Worm (Caenorhabditis elegans): ENCODE measurements around the gene arx-3.

Gene arx-3

ce11 chrIII:12094158-12094856, 36.0 kb upstream of the arx-3 start:
- no peak for TF ChIP-seq attf-6 (GFP tag; IDR thresholded peaks at IDR 0.05)
- TF ChIP-seq nhr-80 (tag; optimal IDR thresholded peaks at IDR 0.05) = peak; percentile 8

DNA sequence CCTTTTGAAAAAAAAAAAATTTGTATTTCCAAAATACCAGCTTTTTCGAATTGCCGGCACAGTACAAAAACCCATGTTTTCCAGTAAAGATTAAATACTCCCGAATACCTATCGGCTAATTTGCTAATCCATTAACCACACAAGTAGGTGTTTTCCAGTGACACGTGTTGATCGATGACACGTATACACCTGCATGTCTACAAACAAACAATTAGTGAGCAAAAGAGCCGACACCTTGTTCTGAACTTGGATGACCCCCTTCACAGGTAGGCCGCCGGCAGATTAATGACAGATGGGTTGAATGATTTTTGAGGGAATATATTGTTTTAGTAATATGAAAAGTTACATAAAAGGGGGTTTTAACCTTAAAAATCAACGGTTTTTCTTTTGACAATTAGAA, 34.3 kb upstream of the arx-3 start:
- TF ChIP-seq lsl-1 (GFP tag; optimal IDR thresholded peaks at IDR 0.05) (no peak), atf-7 (tag; optimal IDR thresholded peaks at IDR 0.05) (no peak), hmg-20 (GFP tag; IDR thresholded peaks at IDR 0.05) (no peak), ceh-100 (GFP tag; IDR thresholded peaks at IDR 0.05) (no peak), ztf-22 (GFP tag; optimal IDR thresholded peaks at IDR 0.05) (no peak), Y67H2A.10 (GFP tag; conservative IDR thresholded peaks at IDR 0.05) (no peak), ztf-26 (tag; optimal IDR thresholded peaks at IDR 0.05) (no peak), mel-28 (tag; optimal IDR thresholded peaks at IDR 0.05; ENCODE audit: borderline replicate concordance) (no peak), zim-3 (tag; optimal IDR thresholded peaks at IDR 0.05) (no peak), ztf-25 (GFP tag; IDR thresholded peaks at IDR 0.05) (no peak)

- no peak for TF ChIP-seq Y79H2A.3 (GFP tag; conservative IDR thresholded peaks at IDR 0.05)
- TF ChIP-seq cebp-2 (GFP tag; IDR thresholded peaks at IDR 0.05) = no peak
- no peak for TF ChIP-seq ceh-91 (GFP tag; IDR thresholded peaks at IDR 0.05)
- TF ChIP-seq K11D2.4 (GFP tag; IDR thresholded peaks at IDR 0.05) = no peak
- TF ChIP-seq attf-3 (GFP tag; conservative IDR thresholded peaks at IDR 0.05) = no peak
- TF ChIP-seq ztf-28 (GFP tag; IDR thresholded peaks at IDR 0.05) = no peak
- no peak for TF ChIP-seq lsl-1 (GFP tag; optimal IDR thresholded peaks at IDR 0.05)
- TF ChIP-seq rpc-1 (optimal IDR thresholded peaks at IDR 0.05) = no peak
- TF ChIP-seq rpc-1 (tag; optimal IDR thresholded peaks at IDR 0.05) = no peak
- TF ChIP-seq dpff-1 (tag; optimal IDR thresholded peaks at IDR 0.05) = no peak
- TF ChIP-seq akir-1 (GFP tag; optimal IDR thresholded peaks at IDR 0.05) = no peak
- TF ChIP-seq ceh-79 (tag; optimal IDR thresholded peaks at IDR 0.05) = no peak
- no peak for TF ChIP-seq ekl-4 (GFP tag; IDR thresholded peaks at IDR 0.05)
- no peak for TF ChIP-seq pbrm-1 (GFP tag; IDR thresholded peaks at IDR 0.05)
These were observed 29.3 kb upstream of the arx-3 start for ce11 chrIII:12087564-12087963.

- TF ChIP-seq bed-1 (GFP tag; IDR thresholded peaks at IDR 0.05) = no peak
- peak; percentile 68 for TF ChIP-seq nfyb-1 (GFP tag; IDR thresholded peaks at IDR 0.05)
- TF ChIP-seq ceh-58 (GFP tag; IDR thresholded peaks at IDR 0.05) = no peak
- peak; percentile 59 for TF ChIP-seq zfh-2 (GFP tag; conservative IDR thresholded peaks at IDR 0.05)
These were observed 26.6 kb upstream of the arx-3 start for ce11 chrIII:12084749-12085307.

ce11 chrIII:12084216-12084615, 26.0 kb upstream of the arx-3 start, which contains the start of gene nob-1:
Gene nob-1, minus strand, starts transcription at chrIII:12084316.
- no peak for TF ChIP-seq somi-1 (GFP tag; optimal IDR thresholded peaks at IDR 0.05)
- no peak for TF ChIP-seq F57A8.1 (GFP tag; optimal IDR thresholded peaks at IDR 0.05)
- TF ChIP-seq pbrm-1 (GFP tag; IDR thresholded peaks at IDR 0.05) = no peak
- no peak for TF ChIP-seq unc-130 (GFP tag; optimal IDR thresholded peaks at IDR 0.05)
- TF ChIP-seq ztf-18 (tag; optimal IDR thresholded peaks at IDR 0.05) = no peak
- no peak for TF ChIP-seq cebp-2 (GFP tag; IDR thresholded peaks at IDR 0.05)
- no peak for TF ChIP-seq K11D2.4 (GFP tag; IDR thresholded peaks at IDR 0.05)
- TF ChIP-seq Y67H2A.10 (GFP tag; conservative IDR thresholded peaks at IDR 0.05) = no peak
- TF ChIP-seq him-1 (tag; optimal IDR thresholded peaks at IDR 0.05) = no peak
- no peak for TF ChIP-seq hmg-1.2 (GFP tag; IDR thresholded peaks at IDR 0.05)
- TF ChIP-seq nhr-120 (GFP tag; IDR thresholded peaks at IDR 0.05) = no peak
- TF ChIP-seq snpc-1.3 (tag; optimal IDR thresholded peaks at IDR 0.05; ENCODE audit: insufficient read depth) = no peak
- no peak for TF ChIP-seq mes-4 (tag; optimal IDR thresholded peaks at IDR 0.05)
- TF ChIP-seq K12H6.12 (tag; optimal IDR thresholded peaks at IDR 0.05) = no peak
- TF ChIP-seq ekl-4 (GFP tag; IDR thresholded peaks at IDR 0.05) = no peak
- TF ChIP-seq pha-4 (tag; optimal IDR thresholded peaks at IDR 0.05) = no peak
